Worm (Caenorhabditis elegans): ENCODE results near the gene skr-8.

skr-8 gene

DNA sequence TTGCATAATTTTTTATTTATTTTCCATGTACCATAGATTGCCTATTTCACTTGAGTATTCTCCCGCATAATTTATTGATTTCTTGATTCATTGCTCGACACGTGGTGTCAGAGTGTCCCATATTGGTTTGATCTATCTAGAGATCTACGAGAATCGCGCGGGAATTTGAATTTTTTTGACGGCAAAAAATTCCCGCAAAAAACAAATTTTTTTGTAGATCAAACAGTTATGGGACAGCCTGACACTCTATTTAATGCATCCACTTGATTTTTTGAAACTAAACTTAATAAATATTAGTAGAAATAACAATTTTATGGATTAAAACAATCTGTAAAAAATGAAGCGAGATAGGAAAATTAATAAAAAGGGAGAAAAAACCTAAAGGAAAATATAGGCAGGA is 39.7 kb downstream of the skr-8 start:
- no peak for TF ChIP-seq mab-5 (tag; optimal IDR thresholded peaks at IDR 0.05)
- no peak for TF ChIP-seq nhr-21 (tag; optimal IDR thresholded peaks at IDR 0.05)
- no peak for TF ChIP-seq sma-9 (GFP tag; optimal IDR thresholded peaks at IDR 0.05)
- no peak for TF ChIP-seq sma-9 (tag; optimal IDR thresholded peaks at IDR 0.05)
- no peak for TF ChIP-seq elt-3 (tag; optimal IDR thresholded peaks at IDR 0.05)
- TF ChIP-seq egl-27 (tag; optimal IDR thresholded peaks at IDR 0.05) = no peak
- no peak for TF ChIP-seq elt-1 (tag; optimal IDR thresholded peaks at IDR 0.05)
- TF ChIP-seq lin-13 (GFP tag; optimal IDR thresholded peaks at IDR 0.05) = no peak
- TF ChIP-seq sem-4 (tag; optimal IDR thresholded peaks at IDR 0.05) = no peak
- TF ChIP-seq lin-11 (tag; optimal IDR thresholded peaks at IDR 0.05) = no peak
- TF ChIP-seq nhr-77 (tag; optimal IDR thresholded peaks at IDR 0.05) = no peak
- TF ChIP-seq skn-1 (tag; optimal IDR thresholded peaks at IDR 0.05) = no peak
- no peak for TF ChIP-seq nhr-129 (tag; optimal IDR thresholded peaks at IDR 0.05)
- no peak for TF ChIP-seq fos-1 (tag; optimal IDR thresholded peaks at IDR 0.05)
- no peak for TF ChIP-seq unc-62 (GFP tag; optimal IDR thresholded peaks at IDR 0.05)
- TF ChIP-seq lin-39 (tag; optimal IDR thresholded peaks at IDR 0.05) = no peak

DNA sequence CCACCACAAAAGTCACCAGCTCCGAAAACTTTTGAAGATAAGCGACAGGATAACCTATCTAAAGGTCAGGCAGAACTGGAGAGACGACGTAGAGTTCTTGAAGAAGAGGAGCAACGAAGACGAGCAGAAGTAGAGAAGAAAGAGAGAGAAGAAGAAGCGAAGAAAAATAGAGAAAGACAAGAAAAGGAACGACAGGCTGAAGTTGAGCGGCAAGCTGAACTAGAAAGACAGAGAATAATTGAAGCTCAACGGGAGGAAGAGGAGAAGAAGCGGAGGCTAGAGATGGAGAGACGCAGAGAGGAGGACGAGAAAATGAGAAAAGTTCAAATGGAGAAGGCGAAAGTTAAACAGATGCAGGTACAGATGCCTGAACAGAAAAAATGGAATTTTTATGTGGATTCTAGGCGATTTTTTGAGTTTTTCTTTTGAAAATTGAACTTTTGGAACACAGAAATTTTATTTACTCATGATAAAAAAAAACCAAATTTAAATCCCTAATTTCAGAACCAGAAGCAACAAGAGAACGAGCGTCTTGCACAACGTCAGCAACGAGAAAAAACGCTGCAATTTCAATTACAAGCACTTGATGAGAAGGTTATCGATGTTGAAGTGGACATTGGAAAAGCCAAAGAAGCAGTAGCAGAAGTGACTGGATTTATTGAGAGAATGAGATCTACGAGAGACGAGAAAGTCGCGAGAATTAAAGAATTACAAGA is 44.4 kb downstream of the skr-8 start:
- no peak for TF ChIP-seq ztf-4 (tag; optimal IDR thresholded peaks at IDR 0.05)
- no peak for TF ChIP-seq lsy-2 (tag; optimal IDR thresholded peaks at IDR 0.05)
- peak; percentile 28 for TF ChIP-seq C34F6.9 (tag; optimal IDR thresholded peaks at IDR 0.05)
- no peak for TF ChIP-seq mdl-1 (tag; optimal IDR thresholded peaks at IDR 0.05)
- peak; percentile 55 for TF ChIP-seq unc-55 (GFP tag; optimal IDR thresholded peaks at IDR 0.05)

- no peak for TF ChIP-seq ceh-82 (tag; optimal IDR thresholded peaks at IDR 0.05)
- TF ChIP-seq mdl-1 (tag; optimal IDR thresholded peaks at IDR 0.05) = no peak
- no peak for TF ChIP-seq elt-1 (tag; optimal IDR thresholded peaks at IDR 0.05)
- TF ChIP-seq alr-1 (tag; optimal IDR thresholded peaks at IDR 0.05) = no peak
- no peak for TF ChIP-seq ztf-11 (tag; optimal IDR thresholded peaks at IDR 0.05)
- TF ChIP-seq sma-3 (GFP tag; optimal IDR thresholded peaks at IDR 0.05) = no peak
- TF ChIP-seq unc-55 (GFP tag; optimal IDR thresholded peaks at IDR 0.05) = no peak
- TF ChIP-seq sma-9 (GFP tag; optimal IDR thresholded peaks at IDR 0.05) = no peak
- TF ChIP-seq sma-9 (tag; optimal IDR thresholded peaks at IDR 0.05) = no peak
- no peak for TF ChIP-seq peb-1 (tag; optimal IDR thresholded peaks at IDR 0.05)
- TF ChIP-seq elt-3 (tag; optimal IDR thresholded peaks at IDR 0.05) = no peak
- TF ChIP-seq ztf-1 (GFP tag; conservative IDR thresholded peaks at IDR 0.05) = no peak
- TF ChIP-seq lsy-2 (tag; optimal IDR thresholded peaks at IDR 0.05) = no peak
- no peak for TF ChIP-seq gmeb-1 (tag; optimal IDR thresholded peaks at IDR 0.05)
- no peak for TF ChIP-seq zag-1 (tag; optimal IDR thresholded peaks at IDR 0.05)
- TF ChIP-seq egl-27 (tag; optimal IDR thresholded peaks at IDR 0.05) = no peak
- no peak for TF ChIP-seq ama-1 (optimal IDR thresholded peaks at IDR 0.05)
- TF ChIP-seq unc-62 (GFP tag; optimal IDR thresholded peaks at IDR 0.05) = no peak
Measured at ce11 chrIV:17118987-17119732, 46.5 kb downstream of the skr-8 start, which contains the start of gene itsn-1. Gene itsn-1 (plus strand): TSS chrIV:17119682.

DNA sequence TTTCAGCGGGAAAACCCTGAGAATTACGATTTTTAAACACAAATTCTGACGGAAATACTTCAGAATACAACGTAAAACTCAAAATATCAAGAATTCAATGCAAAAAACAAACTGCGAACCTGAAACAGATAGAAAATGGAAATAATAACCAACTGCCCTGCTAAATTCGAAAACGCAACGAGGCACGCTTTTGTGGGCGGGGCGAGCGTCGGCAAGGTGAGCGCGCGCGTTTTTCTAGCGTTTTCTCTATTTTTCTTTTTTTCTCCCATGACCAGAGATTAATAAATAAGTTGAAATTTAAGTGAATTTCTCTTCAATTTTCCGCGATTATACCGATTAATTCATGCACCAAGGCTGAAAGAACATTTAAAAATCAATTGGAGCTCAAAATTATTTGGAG is 47.0 kb downstream of the skr-8 start, which contains the start of gene uaf-2:
uaf-2 (minus strand) TSS at position 183 of the 400 bp plus-strand sequence.
- TF ChIP-seq nhr-11 (tag; optimal IDR thresholded peaks at IDR 0.05) (no peak), lsy-2 (tag; optimal IDR thresholded peaks at IDR 0.05) (no peak), mbf-1 (tag; optimal IDR thresholded peaks at IDR 0.05) (no peak), F13H6.1 (tag; optimal IDR thresholded peaks at IDR 0.05) (no peak), ceh-16 (tag; optimal IDR thresholded peaks at IDR 0.05) (no peak), ztf-1 (GFP tag; conservative IDR thresholded peaks at IDR 0.05) (no peak), R02D3.7 (tag; optimal IDR thresholded peaks at IDR 0.05) (no peak), ztf-4 (tag; optimal IDR thresholded peaks at IDR 0.05) (no peak), elt-1 (tag; optimal IDR thresholded peaks at IDR 0.05) (no peak), unc-55 (GFP tag; optimal IDR thresholded peaks at IDR 0.05) (peak; percentile 54), nhr-23 (tag; optimal IDR thresholded peaks at IDR 0.05) (no peak), lin-11 (tag; optimal IDR thresholded peaks at IDR 0.05) (no peak), gmeb-1 (tag; optimal IDR thresholded peaks at IDR 0.05) (peak; percentile 10), nhr-237 (tag; optimal IDR thresholded peaks at IDR 0.05) (no peak), C34F6.9 (tag; optimal IDR thresholded peaks at IDR 0.05) (peak; percentile 22), dmd-4 (tag; optimal IDR thresholded peaks at IDR 0.05) (no peak), crh-2 (tag; optimal IDR thresholded peaks at IDR 0.05) (peak; percentile 6), unc-39 (tag; optimal IDR thresholded peaks at IDR 0.05) (no peak), unc-62 (GFP tag; optimal IDR thresholded peaks at IDR 0.05) (no peak), aly-2 (tag; optimal IDR thresholded peaks at IDR 0.05) (no peak), lin-13 (GFP tag; optimal IDR thresholded peaks at IDR 0.05) (no peak), ztf-11 (tag; optimal IDR thresholded peaks at IDR 0.05) (no peak), nhr-6 (tag; optimal IDR thresholded peaks at IDR 0.05) (no peak), alr-1 (tag; optimal IDR thresholded peaks at IDR 0.05) (no peak), ama-1 (optimal IDR thresholded peaks at IDR 0.05) (no peak), ceh-82 (tag; optimal IDR thresholded peaks at IDR 0.05) (no peak), mdl-1 (tag; optimal IDR thresholded peaks at IDR 0.05) (no peak), lin-39 (tag; optimal IDR thresholded peaks at IDR 0.05) (no peak), sem-4 (tag; optimal IDR thresholded peaks at IDR 0.05) (no peak), peb-1 (tag; optimal IDR thresholded peaks at IDR 0.05) (no peak), nhr-77 (tag; optimal IDR thresholded peaks at IDR 0.05) (no peak), nhr-12 (tag; optimal IDR thresholded peaks at IDR 0.05) (no peak), skn-1 (tag; optimal IDR thresholded peaks at IDR 0.05) (no peak), nhr-25 (tag; optimal IDR thresholded peaks at IDR 0.05) (no peak)

Data from whole organism, L2 larva.